1 fruit fly cellular context compared by ENCODE assay signal in genomic region chr3R:23726740-23727139, dm6.
A peak's percentile ranks its signal among the peaks of the same experiment; 100 is the strongest.
TF ChIP-seq lines count a peak whose summit lies in the region.

No protein-coding gene starts in this region.

TF ChIP-seq in whole organism, embryonic, 481 proteins besides CTCF, POLR2A, EP300 and RAD21 (continued from another document and continues in another):
- TF ChIP-seq CG14441 (GFP tag; IDR thresholded peaks at IDR 0.05; lab: Robert Waterston, UW): peak; percentile 79
- TF ChIP-seq pnt (GFP tag; optimal IDR thresholded peaks at IDR 0.05; lab: Kevin White, UChicago): peak; percentile 49
- peak; percentile 73 for TF ChIP-seq maf-S (GFP tag; optimal IDR thresholded peaks at IDR 0.05; lab: Kevin White, UChicago)
- TF ChIP-seq Jarid2 (GFP tag; optimal IDR thresholded peaks at IDR 0.05; lab: Kevin White, UChicago): peak; percentile 60
- TF ChIP-seq pita (GFP tag; optimal IDR thresholded peaks at IDR 0.05; lab: Kevin White, UChicago): no peak
- no peak for TF ChIP-seq Dref (GFP tag; IDR thresholded peaks at IDR 0.05; lab: Robert Waterston, UW)
- peak; percentile 70 for TF ChIP-seq CG1233 (GFP tag; optimal IDR thresholded peaks at IDR 0.05; lab: Kevin White, UChicago)
- TF ChIP-seq CG7839 (tag; optimal IDR thresholded peaks at IDR 0.05; lab: Kevin White, UChicago): peak; percentile 85
- peak; percentile 49 for TF ChIP-seq fd96Cb (tag; optimal IDR thresholded peaks at IDR 0.05; lab: Kevin White, UChicago)
- TF ChIP-seq schlank (tag; optimal IDR thresholded peaks at IDR 0.05; lab: Kevin White, UChicago): peak; percentile 72
- TF ChIP-seq knrl (GFP tag; IDR thresholded peaks at IDR 0.05; lab: Robert Waterston, UW; ENCODE audit: partially characterized antibody): no peak
- TF ChIP-seq z (GFP tag; IDR thresholded peaks at IDR 0.05; lab: Robert Waterston, UW): no peak
- TF ChIP-seq Mes4 (GFP tag; optimal IDR thresholded peaks at IDR 0.05; lab: Kevin White, UChicago): peak; percentile 16
- TF ChIP-seq CG6254 (GFP tag; optimal IDR thresholded peaks at IDR 0.05; lab: Kevin White, UChicago): no peak
- peak; percentile 56; the same call in 1 of the 2 replicates for TF ChIP-seq E2f2 (GFP tag; IDR thresholded peaks at IDR 0.05; lab: Robert Waterston, UW)
- peak; percentile 16 for TF ChIP-seq CG8944 (GFP tag; optimal IDR thresholded peaks at IDR 0.05; lab: Kevin White, UChicago)
- no peak for TF ChIP-seq prd (optimal IDR thresholded peaks at IDR 0.05; lab: Kevin White, UChicago)
- peak; percentile 78 for TF ChIP-seq prd (GFP tag; IDR thresholded peaks at IDR 0.05; lab: Robert Waterston, UW)
- peak; percentile 30 for TF ChIP-seq CG3838 (GFP tag; optimal IDR thresholded peaks at IDR 0.05; lab: Kevin White, UChicago)
- TF ChIP-seq sc (optimal IDR thresholded peaks at IDR 0.05; lab: Kevin White, UChicago): no peak
- TF ChIP-seq sc (GFP tag; optimal IDR thresholded peaks at IDR 0.05; lab: Kevin White, UChicago): no peak
- peak; percentile 64 for TF ChIP-seq CG18764 (GFP tag; optimal IDR thresholded peaks at IDR 0.05; lab: Kevin White, UChicago)
- TF ChIP-seq CG15514 (GFP tag; optimal IDR thresholded peaks at IDR 0.05; lab: Kevin White, UChicago): peak; percentile 81
- TF ChIP-seq HLH3B (GFP tag; IDR thresholded peaks at IDR 0.05; lab: Robert Waterston, UW): peak; percentile 79
- TF ChIP-seq zf30C (GFP tag; optimal IDR thresholded peaks at IDR 0.05; lab: Kevin White, UChicago): no peak
- TF ChIP-seq BtbVII (GFP tag; optimal IDR thresholded peaks at IDR 0.05; lab: Kevin White, UChicago): peak; percentile 83
- TF ChIP-seq slp2 (GFP tag; optimal IDR thresholded peaks at IDR 0.05; lab: Kevin White, UChicago): peak; percentile 61
- TF ChIP-seq tup (GFP tag; optimal IDR thresholded peaks at IDR 0.05; lab: Kevin White, UChicago): peak; percentile 40
- peak; percentile 29 for TF ChIP-seq D19A (tag; optimal IDR thresholded peaks at IDR 0.05; lab: Kevin White, UChicago)
- peak; percentile 79 for TF ChIP-seq CG6765 (GFP tag; optimal IDR thresholded peaks at IDR 0.05; lab: Kevin White, UChicago)
- peak; percentile 69 for TF ChIP-seq CG9817 (tag; optimal IDR thresholded peaks at IDR 0.05; lab: Kevin White, UChicago)
- TF ChIP-seq esg (GFP tag; conservative IDR thresholded peaks at IDR 0.05; lab: Robert Waterston, UW): peak; percentile 70
- 0 out of 4 replicates have a peak, but pooled peaks have one; percentile 36 for TF ChIP-seq chinmo (GFP tag; IDR thresholded peaks at IDR 0.05; lab: Robert Waterston, UW; ENCODE audit: partially characterized antibody)
- TF ChIP-seq D19B (GFP tag; optimal IDR thresholded peaks at IDR 0.05; lab: Kevin White, UChicago): peak; percentile 76
- peak; percentile 22 for TF ChIP-seq sima (GFP tag; optimal IDR thresholded peaks at IDR 0.05; lab: Kevin White, UChicago)
- TF ChIP-seq jumu (GFP tag; optimal IDR thresholded peaks at IDR 0.05; lab: Kevin White, UChicago): peak; percentile 35
- TF ChIP-seq Oli (tag; optimal IDR thresholded peaks at IDR 0.05; lab: Kevin White, UChicago): peak; percentile 76
- no peak for TF ChIP-seq CG5180 (GFP tag; optimal IDR thresholded peaks at IDR 0.05; lab: Kevin White, UChicago)
- 0 out of 2 replicates have a peak, but pooled peaks have one; percentile 34 for TF ChIP-seq wor (GFP tag; IDR thresholded peaks at IDR 0.05; lab: Robert Waterston, UW)
- TF ChIP-seq CG31441 (GFP tag; IDR thresholded peaks at IDR 0.05; lab: Robert Waterston, UW): peak; percentile 77
- no peak for TF ChIP-seq insv (GFP tag; optimal IDR thresholded peaks at IDR 0.05; lab: Kevin White, UChicago)
- TF ChIP-seq ci (GFP tag; IDR thresholded peaks at IDR 0.05; lab: Robert Waterston, UW): peak; percentile 77
- no peak for TF ChIP-seq pros (GFP tag; optimal IDR thresholded peaks at IDR 0.05; lab: Kevin White, UChicago)
- TF ChIP-seq CG11247 (GFP tag; IDR thresholded peaks at IDR 0.05; lab: Robert Waterston, UW): peak; percentile 60
- no peak for TF ChIP-seq pan (optimal IDR thresholded peaks at IDR 0.05; lab: Kevin White, UChicago)
- TF ChIP-seq pan (GFP tag; optimal IDR thresholded peaks at IDR 0.05 in 1 of 2, IDR thresholded peaks at IDR 0.05 in 1 of 2): peak in 1 of 2 experiments; percentile 88
- TF ChIP-seq CG10543 (GFP tag; optimal IDR thresholded peaks at IDR 0.05; lab: Kevin White, UChicago): no peak
- peak; percentile 13 for TF ChIP-seq repo (GFP tag; optimal IDR thresholded peaks at IDR 0.05; lab: Kevin White, UChicago)
- TF ChIP-seq Rfx (GFP tag; IDR thresholded peaks at IDR 0.05; lab: Robert Waterston, UW): peak; percentile 91
- peak; percentile 64 for TF ChIP-seq ttk (GFP tag; IDR thresholded peaks at IDR 0.05; lab: Robert Waterston, UW)
- peak; percentile 75 for TF ChIP-seq gsb (GFP tag; IDR thresholded peaks at IDR 0.05; lab: Robert Waterston, UW)
- TF ChIP-seq CG17385 (GFP tag; optimal IDR thresholded peaks at IDR 0.05; lab: Kevin White, UChicago): peak; percentile 72
- TF ChIP-seq NC2β (GFP tag; optimal IDR thresholded peaks at IDR 0.05; lab: Kevin White, UChicago): no peak
- TF ChIP-seq kah (GFP tag; optimal IDR thresholded peaks at IDR 0.05; lab: Kevin White, UChicago): no peak
- peak; percentile 79; the same call in 2 of the 3 replicates for TF ChIP-seq CG6175 (GFP tag; IDR thresholded peaks at IDR 0.05; lab: Robert Waterston, UW)
- TF ChIP-seq tin (GFP tag; optimal IDR thresholded peaks at IDR 0.05; lab: Kevin White, UChicago): peak; percentile 55
- TF ChIP-seq Sox102F (GFP tag; optimal IDR thresholded peaks at IDR 0.05; lab: Kevin White, UChicago): peak; percentile 81
- peak; percentile 13 for TF ChIP-seq CG8089 (GFP tag; optimal IDR thresholded peaks at IDR 0.05; lab: Kevin White, UChicago)
- TF ChIP-seq Kr (GFP tag; optimal IDR thresholded peaks at IDR 0.05; lab: Kevin White, UChicago): no peak
- TF ChIP-seq Atf3 (GFP tag; optimal IDR thresholded peaks at IDR 0.05; lab: Kevin White, UChicago): no peak
- TF ChIP-seq slbo (GFP tag; IDR thresholded peaks at IDR 0.05; lab: Robert Waterston, UW): peak; percentile 92
- TF ChIP-seq CG4617 (GFP tag; optimal IDR thresholded peaks at IDR 0.05; lab: Kevin White, UChicago; ENCODE audit: borderline replicate concordance): peak; percentile 16
- peak; percentile 67 for TF ChIP-seq B-H1 (GFP tag; IDR thresholded peaks at IDR 0.05; lab: Robert Waterston, UW)
- TF ChIP-seq sisA (GFP tag; IDR thresholded peaks at IDR 0.05; lab: Robert Waterston, UW): peak; percentile 72
- TF ChIP-seq GATAe (GFP tag; conservative IDR thresholded peaks at IDR 0.05; lab: Robert Waterston, UW): peak; percentile 74
- TF ChIP-seq CG2199 (GFP tag; IDR thresholded peaks at IDR 0.05; lab: Robert Waterston, UW): no peak
- peak; percentile 75; the same call in 1 of the 2 replicates for TF ChIP-seq ham (GFP tag; IDR thresholded peaks at IDR 0.05; lab: Robert Waterston, UW)
- peak; percentile 73 for TF ChIP-seq HLH54F (GFP tag; optimal IDR thresholded peaks at IDR 0.05; lab: Kevin White, UChicago)
- TF ChIP-seq CrebB (tag; optimal IDR thresholded peaks at IDR 0.05; lab: Kevin White, UChicago): peak; percentile 66
- no peak for TF ChIP-seq amos (GFP tag; IDR thresholded peaks at IDR 0.05; lab: Robert Waterston, UW; ENCODE audit: partially characterized antibody)
- TF ChIP-seq bigmax (GFP tag; optimal IDR thresholded peaks at IDR 0.05; lab: Kevin White, UChicago): no peak
- no peak for TF ChIP-seq CG16813 (GFP tag; IDR thresholded peaks at IDR 0.05; lab: Robert Waterston, UW; ENCODE audit: partially characterized antibody)
- no peak for TF ChIP-seq pfk (GFP tag; optimal IDR thresholded peaks at IDR 0.05; lab: Kevin White, UChicago)
- TF ChIP-seq Abd-B (GFP tag; optimal IDR thresholded peaks at IDR 0.05; lab: Kevin White, UChicago): peak; percentile 58
- no peak for TF ChIP-seq pzg (GFP tag; optimal IDR thresholded peaks at IDR 0.05; lab: Kevin White, UChicago)
- TF ChIP-seq MBD-R2 (GFP tag; IDR thresholded peaks at IDR 0.05; lab: Robert Waterston, UW): peak; percentile 58; the same call in 1 of the 2 replicates
- peak; percentile 90 for TF ChIP-seq PHDP (tag; optimal IDR thresholded peaks at IDR 0.05; lab: Kevin White, UChicago)
- peak; percentile 23 for TF ChIP-seq Spps (tag; optimal IDR thresholded peaks at IDR 0.05; lab: Kevin White, UChicago)
- peak; percentile 73 for TF ChIP-seq org-1 (GFP tag; optimal IDR thresholded peaks at IDR 0.05; lab: Kevin White, UChicago)
- TF ChIP-seq Mrtf (GFP tag; IDR thresholded peaks at IDR 0.05; lab: Robert Waterston, UW): peak; percentile 67; the same call in 1 of the 3 replicates
- no peak for TF ChIP-seq Sin3A (optimal IDR thresholded peaks at IDR 0.05; lab: Kevin White, UChicago)
- no peak for TF ChIP-seq CG34376 (GFP tag; optimal IDR thresholded peaks at IDR 0.05; lab: Kevin White, UChicago)
- no peak; the same call in 1 of the 2 replicates for TF ChIP-seq CG5953 (GFP tag; IDR thresholded peaks at IDR 0.05; lab: Robert Waterston, UW)
- TF ChIP-seq jing (GFP tag; optimal IDR thresholded peaks at IDR 0.05; lab: Kevin White, UChicago): peak; percentile 22
- peak; percentile 45 to 86 for TF ChIP-seq Hr51 (GFP tag; optimal IDR thresholded peaks at IDR 0.05; lab: Kevin White, UChicago)
- peak; percentile 19; the same call in 1 of the 3 replicates for TF ChIP-seq sr (GFP tag; IDR thresholded peaks at IDR 0.05; lab: Robert Waterston, UW)
- TF ChIP-seq p53 (GFP tag; optimal IDR thresholded peaks at IDR 0.05; lab: Kevin White, UChicago): no peak
- peak; percentile 80 for TF ChIP-seq wdn (GFP tag; IDR thresholded peaks at IDR 0.05; lab: Robert Waterston, UW)
- TF ChIP-seq Mad (GFP tag; optimal IDR thresholded peaks at IDR 0.05; lab: Kevin White, UChicago): peak; percentile 49
- TF ChIP-seq Dip3 (GFP tag; optimal IDR thresholded peaks at IDR 0.05; lab: Kevin White, UChicago): peak; percentile 85
- peak; percentile 82 for TF ChIP-seq unpg (GFP tag; optimal IDR thresholded peaks at IDR 0.05; lab: Kevin White, UChicago)
- TF ChIP-seq CG9797 (GFP tag; optimal IDR thresholded peaks at IDR 0.05; lab: Kevin White, UChicago): no peak
- TF ChIP-seq Fer3 (tag; optimal IDR thresholded peaks at IDR 0.05; lab: Kevin White, UChicago): peak; percentile 90
- TF ChIP-seq gsb-n (tag; optimal IDR thresholded peaks at IDR 0.05; lab: Kevin White, UChicago): peak; percentile 4
- TF ChIP-seq CG11695 (GFP tag; IDR thresholded peaks at IDR 0.05; lab: Robert Waterston, UW): peak; percentile 86
- TF ChIP-seq ase (GFP tag; IDR thresholded peaks at IDR 0.05; lab: Robert Waterston, UW): no peak; the same call in 2 of the 3 replicates
- 0 out of 2 replicates have a peak, but pooled peaks have one; percentile 35 for TF ChIP-seq bowl (GFP tag; IDR thresholded peaks at IDR 0.05; lab: Robert Waterston, UW)
- TF ChIP-seq nmo (GFP tag; optimal IDR thresholded peaks at IDR 0.05; lab: Kevin White, UChicago): peak; percentile 71
- TF ChIP-seq CG17802 (tag; optimal IDR thresholded peaks at IDR 0.05; lab: Kevin White, UChicago): peak; percentile 5
- TF ChIP-seq CG17359 (tag; optimal IDR thresholded peaks at IDR 0.05; lab: Kevin White, UChicago): peak; percentile 85
- TF ChIP-seq C15 (GFP tag; IDR thresholded peaks at IDR 0.05; lab: Robert Waterston, UW): 0 out of 3 replicates have a peak, but pooled peaks have one; percentile 50
- peak; percentile 68; the same call in 1 of the 2 replicates for TF ChIP-seq CG32772 (GFP tag; IDR thresholded peaks at IDR 0.05; lab: Robert Waterston, UW)
- TF ChIP-seq Hr3 (GFP tag; optimal IDR thresholded peaks at IDR 0.05; lab: Kevin White, UChicago): peak; percentile 66
- TF ChIP-seq CG14860 (GFP tag; IDR thresholded peaks at IDR 0.05; lab: Robert Waterston, UW; ENCODE audit: partially characterized antibody): no peak
- TF ChIP-seq peb (GFP tag; IDR thresholded peaks at IDR 0.05; lab: Robert Waterston, UW): no peak
- no peak for TF ChIP-seq br (optimal IDR thresholded peaks at IDR 0.05; lab: Kevin White, UChicago)
- no peak for TF ChIP-seq dati (GFP tag; IDR thresholded peaks at IDR 0.05; lab: Robert Waterston, UW)
- peak; percentile 57 for TF ChIP-seq Rx (GFP tag; IDR thresholded peaks at IDR 0.05; lab: Robert Waterston, UW)
- no peak for TF ChIP-seq gfzf (GFP tag; optimal IDR thresholded peaks at IDR 0.05; lab: Kevin White, UChicago)
- peak; percentile 76 for TF ChIP-seq CG7786 (GFP tag; optimal IDR thresholded peaks at IDR 0.05; lab: Kevin White, UChicago)
- TF ChIP-seq zfh1 (GFP tag; IDR thresholded peaks at IDR 0.05; lab: Robert Waterston, UW): peak; percentile 73; the same call in 1 of the 3 replicates
- peak; percentile 74 for TF ChIP-seq Hsf (GFP tag; optimal IDR thresholded peaks at IDR 0.05; lab: Kevin White, UChicago)
- TF ChIP-seq CG6272 (GFP tag; IDR thresholded peaks at IDR 0.05; lab: Robert Waterston, UW): peak; percentile 43; the same call in 1 of the 2 replicates
- peak; percentile 45 for TF ChIP-seq Fer2 (tag; optimal IDR thresholded peaks at IDR 0.05; lab: Kevin White, UChicago)
- TF ChIP-seq CG2202 (tag; optimal IDR thresholded peaks at IDR 0.05; lab: Kevin White, UChicago): no peak
- TF ChIP-seq Usf (GFP tag; optimal IDR thresholded peaks at IDR 0.05; lab: Kevin White, UChicago): peak; percentile 64
- peak; percentile 49 for TF ChIP-seq Antp (GFP tag; optimal IDR thresholded peaks at IDR 0.05; lab: Kevin White, UChicago)
- peak; percentile 59 for TF ChIP-seq az2 (GFP tag; optimal IDR thresholded peaks at IDR 0.05; lab: Kevin White, UChicago)
- TF ChIP-seq NK7.1 (GFP tag; optimal IDR thresholded peaks at IDR 0.05; lab: Kevin White, UChicago): peak; percentile 42
- no peak for TF ChIP-seq ab (GFP tag; optimal IDR thresholded peaks at IDR 0.05; lab: Kevin White, UChicago)
- no peak for TF ChIP-seq Dp (GFP tag; optimal IDR thresholded peaks at IDR 0.05; lab: Kevin White, UChicago)
- TF ChIP-seq kay (GFP tag; optimal IDR thresholded peaks at IDR 0.05; lab: Kevin White, UChicago): peak; percentile 51
- peak; percentile 83 for TF ChIP-seq CG11504 (tag; optimal IDR thresholded peaks at IDR 0.05; lab: Kevin White, UChicago)
- TF ChIP-seq ewg (GFP tag; optimal IDR thresholded peaks at IDR 0.05; lab: Kevin White, UChicago): no peak
- peak; percentile 87 for TF ChIP-seq CG13894 (tag; optimal IDR thresholded peaks at IDR 0.05; lab: Kevin White, UChicago)
- no peak for TF ChIP-seq aop (GFP tag; IDR thresholded peaks at IDR 0.05; lab: Robert Waterston, UW)
- no peak for TF ChIP-seq CG8478 (optimal IDR thresholded peaks at IDR 0.05; lab: Kevin White, UChicago)
- peak; percentile 90 for TF ChIP-seq CG2678 (tag; optimal IDR thresholded peaks at IDR 0.05; lab: Kevin White, UChicago)
- peak; percentile 41 for TF ChIP-seq CG1792 (GFP tag; optimal IDR thresholded peaks at IDR 0.05; lab: Kevin White, UChicago)
- no peak for TF ChIP-seq CG13123 (GFP tag; optimal IDR thresholded peaks at IDR 0.05; lab: Kevin White, UChicago)
- no peak for TF ChIP-seq CG1529 (GFP tag; optimal IDR thresholded peaks at IDR 0.05; lab: Kevin White, UChicago)
